Fruit fly (Drosophila melanogaster) whole organism, embryonic: ENCODE results near the gene dunk.

Experiments used
- ATbp ChIP-seq: fragments of 200-800 bp; sonication (Bioruptor generic); optimal IDR thresholded peaks from 2 replicates; lab custom pipeline; 2017; ENCODE audit warnings: missing biosample characterization, mild to moderate bottlenecking, missing genetic modification characterization, missing genetic modification reagents
- Bdp1 ChIP-seq: fragments of 200-800 bp; sonication (Bioruptor generic); optimal IDR thresholded peaks from 3 replicates; lab custom pipeline; 2016; ENCODE audit warnings: missing biosample characterization, missing genetic modification characterization
- Blimp-1 ChIP-seq: fragments of 200-800 bp; sonication (Bioruptor generic); optimal IDR thresholded peaks from 3 replicates; lab custom pipeline; 2018; ENCODE audit warnings: missing biosample characterization, missing genetic modification characterization, mild to moderate bottlenecking, moderate library complexity, missing genetic modification reagents
- CG11456 ChIP-seq: fragments of 200-800 bp; sonication (Bioruptor generic); IDR thresholded peaks from 3 replicates; pipeline ENCODE4 v1.3.6; 2022; ENCODE audit warnings: missing biosample characterization, missing genetic modification characterization
- CG12155 ChIP-seq: fragments of 200-800 bp; sonication (Bioruptor generic); optimal IDR thresholded peaks from 3 replicates; lab custom pipeline; 2016; ENCODE audit warnings: missing biosample characterization, missing genetic modification characterization
- CG12219 ChIP-seq: fragments of 200-800 bp; sonication (Bioruptor generic); optimal IDR thresholded peaks from 3 replicates; lab custom pipeline; 2018; ENCODE audit warnings: missing biosample characterization, mild to moderate bottlenecking, missing genetic modification characterization
- CG12236 ChIP-seq: fragments of 200-800 bp; sonication (Bioruptor generic); optimal IDR thresholded peaks from 2 replicates; lab custom pipeline; 2016; ENCODE audit warnings: missing biosample characterization, missing genetic modification characterization
- CG14441 ChIP-seq: fragments of 200-800 bp; sonication (Bioruptor generic); IDR thresholded peaks from 2 replicates; pipeline ENCODE4 v1.3.6; 2022; ENCODE audit warnings: missing biosample characterization, missing genetic modification characterization
- CG14667 ChIP-seq: fragments of 200-800 bp; sonication (Bioruptor generic); IDR thresholded peaks from 2 replicates; pipeline ENCODE4 v1.3.6; 2022; ENCODE audit warnings: missing biosample characterization, missing genetic modification characterization
- CG2875 ChIP-seq: fragments of 200-800 bp; sonication (Bioruptor generic); optimal IDR thresholded peaks from 2 replicates; lab custom pipeline; 2017; ENCODE audit warnings: missing biosample characterization, mild to moderate bottlenecking, missing genetic modification characterization, missing genetic modification reagents
- CG2889 ChIP-seq: fragments of 200-800 bp; sonication (Bioruptor generic); IDR thresholded peaks from 3 replicates; pipeline ENCODE4 v1.3.6; 2022; ENCODE audit warnings: missing biosample characterization, missing genetic modification characterization
- CG42726 ChIP-seq: fragments of 200-800 bp; sonication (Bioruptor generic); IDR thresholded peaks from 2 replicates; pipeline ENCODE4 v1.3.6; 2022; ENCODE audit warnings: missing biosample characterization, missing genetic modification characterization; ENCODE audit not compliant: partially characterized antibody
- CG4360 ChIP-seq: fragments of 200-800 bp; sonication (Bioruptor generic); IDR thresholded peaks from 2 replicates; pipeline ENCODE4 v1.3.6; 2022; ENCODE audit warnings: missing biosample characterization, missing genetic modification characterization
- CG43689 ChIP-seq: fragments of 200-800 bp; sonication (Bioruptor generic); IDR thresholded peaks from 2 replicates; pipeline ENCODE4 v1.3.6; 2022; ENCODE audit warnings: missing biosample characterization, missing genetic modification characterization
- CG4730 ChIP-seq: fragments of 200-800 bp; sonication (Bioruptor generic); IDR thresholded peaks from 2 replicates; pipeline ENCODE4 v1.3.6; 2022; ENCODE audit warnings: missing biosample characterization, missing genetic modification characterization
- CG5245 ChIP-seq: fragments of 200-800 bp; sonication (Bioruptor generic); optimal IDR thresholded peaks from 3 replicates; lab custom pipeline; 2016; ENCODE audit warnings: missing biosample characterization, missing genetic modification characterization
- CG6813 ChIP-seq: fragments of 200-800 bp; sonication (Bioruptor generic); optimal IDR thresholded peaks from 2 replicates; lab custom pipeline; 2017; ENCODE audit warnings: missing biosample characterization, missing genetic modification characterization, mild to moderate bottlenecking, moderate library complexity, missing genetic modification reagents
- CG8765 ChIP-seq: fragments of 200-800 bp; sonication (Bioruptor generic); IDR thresholded peaks from 2 replicates; pipeline ENCODE4 v1.3.6; 2022; ENCODE audit warnings: missing biosample characterization, missing genetic modification characterization
- Dref ChIP-seq: fragments of 200-800 bp; sonication (Bioruptor generic); IDR thresholded peaks from 2 replicates; pipeline ENCODE4 v1.3.6; 2022; ENCODE audit warnings: missing biosample characterization, missing genetic modification characterization
- Ets97D ChIP-seq: fragments of 200-800 bp; sonication (Bioruptor generic); optimal IDR thresholded peaks from 3 replicates; lab custom pipeline; 2016; ENCODE audit warnings: missing biosample characterization, missing genetic modification characterization
- Fer2 ChIP-seq: fragments of 200-800 bp; sonication (Bioruptor generic); optimal IDR thresholded peaks from 2 replicates; lab custom pipeline; 2018; ENCODE audit warnings: missing biosample characterization, mild to moderate bottlenecking, missing genetic modification characterization, moderate library complexity
- HmgD ChIP-seq: fragments of 200-800 bp; sonication (Bioruptor generic); optimal IDR thresholded peaks from 3 replicates; lab custom pipeline; 2016; ENCODE audit warnings: missing biosample characterization, missing genetic modification characterization
- Optix ChIP-seq: fragments of 200-800 bp; sonication (Bioruptor generic); IDR thresholded peaks from 3 replicates; pipeline ENCODE4 v1.3.6; 2022; ENCODE audit warnings: missing biosample characterization, missing genetic modification characterization
- Poxn ChIP-seq: fragments of 200-800 bp; sonication (Bioruptor generic); IDR thresholded peaks from 2 replicates; pipeline ENCODE4 v1.3.6; 2022; ENCODE audit warnings: missing biosample characterization, missing genetic modification characterization
- Scr ChIP-seq: fragments of 200-800 bp; sonication (Bioruptor generic); IDR thresholded peaks from 2 replicates; pipeline ENCODE4 v1.3.6; 2022; ENCODE audit warnings: missing biosample characterization, missing genetic modification characterization; ENCODE audit not compliant: partially characterized antibody
- Xbp1 ChIP-seq: fragments of 200-800 bp; sonication (Bioruptor generic); optimal IDR thresholded peaks from 3 replicates; lab custom pipeline; 2016; ENCODE audit warnings: missing biosample characterization, mild to moderate bottlenecking, missing genetic modification characterization
- Xrp1 ChIP-seq: fragments of 200-800 bp; sonication (Bioruptor generic); IDR thresholded peaks from 2 replicates; pipeline ENCODE4 v1.3.6; 2022; ENCODE audit warnings: missing biosample characterization, missing genetic modification characterization
- YL-1 ChIP-seq: fragments of 200-800 bp; sonication (Bioruptor generic); optimal IDR thresholded peaks from 3 replicates; lab custom pipeline; 2017; ENCODE audit warnings: missing biosample characterization, mild to moderate bottlenecking, missing genetic modification characterization
- al ChIP-seq: fragments of 200-800 bp; sonication (Bioruptor generic); IDR thresholded peaks from 2 replicates; pipeline ENCODE4 v1.3.6; 2022; ENCODE audit warnings: missing biosample characterization, missing genetic modification characterization
- ato ChIP-seq: fragments of 200-800 bp; sonication (Bioruptor generic); IDR thresholded peaks from 2 replicates; pipeline ENCODE4 v1.3.6; 2022; ENCODE audit warnings: missing biosample characterization, missing genetic modification characterization; ENCODE audit not compliant: partially characterized antibody
- bbx ChIP-seq: fragments of 200-800 bp; sonication (Bioruptor generic); IDR thresholded peaks from 2 replicates; pipeline ENCODE4 v1.3.6; 2022; ENCODE audit warnings: missing biosample characterization, missing genetic modification characterization; ENCODE audit not compliant: partially characterized antibody
- da ChIP-seq: fragments of 200-800 bp; sonication (Bioruptor generic); optimal IDR thresholded peaks from 2 replicates; lab custom pipeline; 2016; ENCODE audit warnings: missing biosample characterization, missing genetic modification characterization
- dimm ChIP-seq: fragments of 200-800 bp; sonication (Bioruptor generic); IDR thresholded peaks from 2 replicates; pipeline ENCODE4 v1.3.6; 2022; ENCODE audit warnings: missing biosample characterization, missing genetic modification characterization
- ems ChIP-seq: fragments of 200-800 bp; sonication (Bioruptor generic); optimal IDR thresholded peaks from 3 replicates; lab custom pipeline; 2016; ENCODE audit warnings: missing biosample characterization, missing genetic modification characterization
- grau ChIP-seq: fragments of 200-800 bp; optimal IDR thresholded peaks from 3 replicates; lab custom pipeline; 2019; ENCODE audit warnings: missing biosample characterization, mild to moderate bottlenecking, missing genetic modification characterization, moderate library complexity
- gt ChIP-seq: fragments of 200-800 bp; sonication (Bioruptor generic); IDR thresholded peaks from 2 replicates; pipeline ENCODE4 v1.3.6; 2022; ENCODE audit warnings: missing biosample characterization, missing genetic modification characterization
- ham ChIP-seq: fragments of 200-800 bp; sonication (Bioruptor generic); IDR thresholded peaks from 2 replicates; pipeline ENCODE4 v1.3.6; 2022; ENCODE audit warnings: missing biosample characterization, missing genetic modification characterization
- her ChIP-seq: fragments of 200-800 bp; sonication (Bioruptor generic); optimal IDR thresholded peaks from 2 replicates; lab custom pipeline; 2016; ENCODE audit warnings: missing biosample characterization, missing genetic modification characterization
- hth ChIP-seq: fragments of >200 bp; optimal IDR thresholded peaks from 2 replicates; lab custom pipeline; 2017; ENCODE audit warnings: inconsistent platforms
- kah ChIP-seq: fragments of 200-800 bp; sonication (Bioruptor generic); optimal IDR thresholded peaks from 2 replicates; lab custom pipeline; 2018; ENCODE audit warnings: missing biosample characterization, mild to moderate bottlenecking, missing genetic modification characterization
- ken ChIP-seq: fragments of 200-800 bp; sonication (Bioruptor generic); IDR thresholded peaks from 3 replicates; pipeline ENCODE4 v1.3.6; 2022; ENCODE audit warnings: missing biosample characterization, missing genetic modification characterization
- mam ChIP-seq: fragments of 200-800 bp; sonication (Bioruptor generic); optimal IDR thresholded peaks from 3 replicates; lab custom pipeline; 2016; ENCODE audit warnings: missing biosample characterization, missing genetic modification characterization
- mirr ChIP-seq: fragments of 200-800 bp; sonication (Bioruptor generic); optimal IDR thresholded peaks from 3 replicates; lab custom pipeline; 2018; ENCODE audit warnings: missing biosample characterization, mild to moderate bottlenecking, missing genetic modification characterization
- nerfin-2 ChIP-seq: fragments of 200-800 bp; sonication (Bioruptor generic); IDR thresholded peaks from 2 replicates; pipeline ENCODE4 v1.3.6; 2022; ENCODE audit warnings: missing biosample characterization, missing genetic modification characterization; ENCODE audit not compliant: partially characterized antibody
- otp ChIP-seq: fragments of 200-800 bp; sonication (Bioruptor generic); IDR thresholded peaks from 3 replicates; pipeline ENCODE4, ENCODE4 v1.3.6; 2022; ENCODE audit warnings: missing biosample characterization, missing genetic modification characterization
- pan ChIP-seq, 4 experiments: fragments of >200 bp in 3 of 4; fragments of 200-800 bp in 1 of 4; sonication (Bioruptor generic) in 1 of 4; optimal IDR thresholded peaks in 3 of 4; IDR thresholded peaks in 1 of 4; 2 replicates each; pipeline versions ENCODE4 v1.3.6 to Lab custom; 2017 to 2022; ENCODE audit warnings: missing biosample characterization in 2 of 4, missing genetic modification characterization in 2 of 4, mixed read lengths in 1 of 4
- pzg ChIP-seq: fragments of 200-800 bp; sonication (Bioruptor generic); optimal IDR thresholded peaks from 3 replicates; lab custom pipeline; 2018; ENCODE audit warnings: missing biosample characterization, mild to moderate bottlenecking, missing genetic modification characterization, moderate library complexity
- tx ChIP-seq: fragments of 200-800 bp; sonication (Bioruptor generic); optimal IDR thresholded peaks from 2 replicates; lab custom pipeline; 2016; ENCODE audit warnings: missing biosample characterization, missing genetic modification characterization
- wek ChIP-seq: fragments of 200-800 bp; sonication (Bioruptor generic); optimal IDR thresholded peaks from 3 replicates; lab custom pipeline; 2018; ENCODE audit warnings: missing biosample characterization, mild to moderate bottlenecking, missing genetic modification characterization, moderate library complexity
- zen2 ChIP-seq: fragments of 200-800 bp; sonication (Bioruptor generic); IDR thresholded peaks from 3 replicates; pipeline ENCODE4 v1.3.6; 2022; ENCODE audit warnings: missing biosample characterization, missing genetic modification characterization; ENCODE audit not compliant: partially characterized antibody

dunk gene

DNA sequence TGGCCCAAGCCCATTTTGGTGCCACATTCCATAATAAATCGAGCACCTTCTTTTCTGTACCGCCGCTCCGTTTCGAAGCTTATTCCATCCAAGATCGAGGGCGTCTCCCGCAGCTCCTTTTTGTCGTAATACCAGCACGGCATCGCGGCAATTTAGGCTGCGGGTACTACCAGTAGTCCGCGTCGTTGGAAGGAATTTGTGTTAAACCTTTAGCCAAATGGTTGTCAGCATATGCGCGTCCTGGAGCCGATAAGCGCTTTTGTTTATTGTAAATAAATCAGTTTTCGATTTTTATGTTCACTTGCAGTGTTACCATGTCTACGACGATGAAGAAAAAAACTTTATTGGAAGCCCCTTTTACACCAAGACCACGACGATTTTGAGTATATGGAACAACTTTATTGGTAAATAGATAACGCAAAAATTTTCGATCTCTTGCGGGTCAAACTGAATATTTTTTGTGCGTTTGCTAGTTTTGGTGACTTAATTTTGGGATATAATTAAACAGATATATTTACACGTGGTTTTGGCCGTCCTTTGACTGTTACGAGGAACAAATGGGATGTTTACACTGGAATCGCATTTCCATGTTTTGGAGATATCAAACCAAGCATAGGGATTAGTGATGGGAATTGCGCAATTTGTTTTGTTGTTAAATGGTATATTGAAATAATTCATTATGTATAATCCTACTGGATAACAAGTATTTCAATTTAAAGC, 21.7 kb upstream of the dunk start, which contains the start of gene CycK (continued):
- peak; percentile 51 for TF ChIP-seq wek (GFP tag; lab: Kevin White, UChicago)
- no peak for TF ChIP-seq bbx (GFP tag; lab: Robert Waterston, UW)
- TF ChIP-seq Fer2 (tag; lab: Kevin White, UChicago), result no peak
- peak; percentile 3 for TF ChIP-seq Ets97D (GFP tag; lab: Kevin White, UChicago)
- TF ChIP-seq mirr (GFP tag; lab: Kevin White, UChicago), result no peak
- no peak for TF ChIP-seq pan (optimal IDR thresholded peaks at IDR 0.05; lab: Kevin White, UChicago)
- no peak for TF ChIP-seq pan (GFP tag; optimal IDR thresholded peaks at IDR 0.05 in 1 of 2, IDR thresholded peaks at IDR 0.05 in 1 of 2)
- TF ChIP-seq Xrp1 (GFP tag; lab: Robert Waterston, UW), result 0 out of 2 replicates have a peak, but pooled peaks have one; percentile 19
- no peak for TF ChIP-seq CG4360 (GFP tag; lab: Robert Waterston, UW)
- no peak for TF ChIP-seq CG14667 (GFP tag; lab: Robert Waterston, UW)
- TF ChIP-seq ems (GFP tag; lab: Kevin White, UChicago), result no peak
- TF ChIP-seq CG2875 (GFP tag; lab: Kevin White, UChicago), result no peak
- TF ChIP-seq Poxn (GFP tag; lab: Robert Waterston, UW), result no peak
- no peak for TF ChIP-seq CG12236
- TF ChIP-seq Scr (GFP tag; lab: Robert Waterston, UW), result no peak
- TF ChIP-seq CG11456, result no peak
- TF ChIP-seq CG8765 (GFP tag; lab: Robert Waterston, UW), result no peak
- peak; percentile 47 for TF ChIP-seq mam
- no peak for TF ChIP-seq gt (GFP tag; lab: Robert Waterston, UW)
- TF ChIP-seq CG5245, result no peak
- TF ChIP-seq ham (GFP tag; lab: Robert Waterston, UW), result no peak
- no peak for TF ChIP-seq zen2 (GFP tag; lab: Robert Waterston, UW)
- TF ChIP-seq kah (GFP tag; lab: Kevin White, UChicago), result no peak
- peak; percentile 1 for TF ChIP-seq YL-1 (GFP tag; lab: Kevin White, UChicago)
- TF ChIP-seq CG42726 (GFP tag; lab: Robert Waterston, UW), result no peak
- no peak for TF ChIP-seq CG4730 (GFP tag; lab: Robert Waterston, UW)
- TF ChIP-seq CG12155 (GFP tag; lab: Kevin White, UChicago), result no peak
- peak; percentile 3 for TF ChIP-seq Xbp1 (GFP tag; lab: Kevin White, UChicago)
- no peak for TF ChIP-seq Blimp-1
- TF ChIP-seq grau (tag; lab: Kevin White, UChicago), result peak; percentile 11
- no peak for TF ChIP-seq Optix (GFP tag; lab: Robert Waterston, UW)
- TF ChIP-seq da, result no peak
- TF ChIP-seq ATbp (GFP tag; lab: Kevin White, UChicago), result no peak
- TF ChIP-seq hth (lab: Kevin White, UChicago), result no peak
- no peak for TF ChIP-seq her (GFP tag; lab: Kevin White, UChicago)
- no peak for TF ChIP-seq otp (GFP tag; lab: Robert Waterston, UW)
- no peak for TF ChIP-seq dimm (GFP tag; lab: Robert Waterston, UW)
- no peak for TF ChIP-seq HmgD (GFP tag; lab: Kevin White, UChicago)
- no peak for TF ChIP-seq ato
- no peak for TF ChIP-seq Bdp1
- no peak for TF ChIP-seq tx (GFP tag; lab: Kevin White, UChicago)
- TF ChIP-seq CG6813 (GFP tag; lab: Kevin White, UChicago), result no peak
- TF ChIP-seq CG43689 (GFP tag; lab: Robert Waterston, UW), result no peak
- 0 out of 2 replicates have a peak, but pooled peaks have one; percentile 32 for TF ChIP-seq CG14441 (GFP tag; lab: Robert Waterston, UW)
- TF ChIP-seq nerfin-2 (GFP tag; lab: Robert Waterston, UW), result no peak
- TF ChIP-seq CG2889 (GFP tag; lab: Robert Waterston, UW), result no peak
- no peak for TF ChIP-seq Dref (GFP tag; lab: Robert Waterston, UW)
- no peak for TF ChIP-seq al (GFP tag; lab: Robert Waterston, UW)
- no peak for TF ChIP-seq ken (GFP tag; lab: Robert Waterston, UW)
- no peak for TF ChIP-seq CG12219
- peak; percentile 34 for TF ChIP-seq pzg (GFP tag; lab: Kevin White, UChicago)
